Worm (Caenorhabditis elegans) whole organism, late embryonic: ENCODE results near the gene col-120.

Source experiments
- K02D7.2 ChIP-seq: sonication (generic microtip); optimal IDR thresholded peaks from 2 replicates; lab custom pipeline; 2017; ENCODE audit warnings: mild to moderate bottlenecking, missing genetic modification characterization, missing compliant biosample characterization
- K09A11.1 ChIP-seq: sonication (generic microtip); optimal IDR thresholded peaks from 2 replicates; lab custom pipeline; 2017; ENCODE audit warnings: antibody characterized with exemption, mild to moderate bottlenecking, missing genetic modification characterization, missing compliant biosample characterization; ENCODE audit not compliant: insufficient read depth
- Y22D7AL.16 ChIP-seq: sonication (generic microtip); optimal IDR thresholded peaks from 2 replicates; lab custom pipeline; 2016; ENCODE audit warnings: missing genetic modification characterization, missing compliant biosample characterization
- ahr-1 ChIP-seq: sonication (generic microtip); optimal IDR thresholded peaks from 2 replicates; lab custom pipeline; 2016; ENCODE audit warnings: missing genetic modification characterization, missing compliant biosample characterization
- ama-1 ChIP-seq: fragments of 150-350 bp; optimal IDR thresholded peaks from 2 replicates; lab custom pipeline; 2014
- ceh-14 ChIP-seq: sonication (generic microtip); optimal IDR thresholded peaks from 2 replicates; lab custom pipeline; 2016; ENCODE audit warnings: missing genotype, missing genetic modification characterization, missing compliant biosample characterization
- ceh-2 ChIP-seq: sonication (generic microtip); optimal IDR thresholded peaks from 2 replicates; lab custom pipeline; 2016; ENCODE audit warnings: missing genotype, missing genetic modification characterization, missing compliant biosample characterization
- ceh-22 ChIP-seq: sonication (generic microtip); optimal IDR thresholded peaks from 2 replicates; lab custom pipeline; 2017; ENCODE audit warnings: missing biosample characterization, missing genetic modification characterization
- ceh-31 ChIP-seq: sonication (generic microtip); optimal IDR thresholded peaks from 2 replicates; lab custom pipeline; 2016; ENCODE audit warnings: missing genetic modification characterization, missing compliant biosample characterization
- ceh-34 ChIP-seq: sonication (generic microtip); optimal IDR thresholded peaks from 2 replicates; lab custom pipeline; 2016; ENCODE audit warnings: mild to moderate bottlenecking, missing genetic modification characterization, missing compliant biosample characterization
- ceh-45 ChIP-seq: fragments of 200-800 bp; sonication (Bioruptor generic); IDR thresholded peaks from 2 replicates; pipeline ENCODE4 v1.3.6; 2022; ENCODE audit warnings: missing genetic modification reagents, missing genetic modification characterization, missing compliant biosample characterization
- ceh-48 ChIP-seq: sonication (generic microtip); optimal IDR thresholded peaks from 2 replicates; lab custom pipeline; 2016; ENCODE audit warnings: missing genetic modification characterization, inconsistent platforms, missing compliant biosample characterization
- ceh-6 ChIP-seq: fragments of 200-800 bp; sonication (Bioruptor generic); optimal IDR thresholded peaks from 2 replicates; lab custom pipeline; 2018; ENCODE audit warnings: mild to moderate bottlenecking, missing genetic modification characterization, missing compliant biosample characterization
- ceh-9 ChIP-seq: sonication (generic microtip); optimal IDR thresholded peaks from 2 replicates; lab custom pipeline; 2016; ENCODE audit warnings: mild to moderate bottlenecking, missing genetic modification characterization, inconsistent platforms, missing compliant biosample characterization
- elt-2 ChIP-seq: sonication (generic microtip); optimal IDR thresholded peaks from 2 replicates; lab custom pipeline; 2016; ENCODE audit warnings: missing genetic modification reagents, missing genetic modification characterization, missing compliant biosample characterization
- elt-4 ChIP-seq: sonication (generic microtip); optimal IDR thresholded peaks from 2 replicates; lab custom pipeline; 2016; ENCODE audit warnings: missing genetic modification characterization, missing compliant biosample characterization
- hlh-13 ChIP-seq: fragments of 200-800 bp; sonication (Bioruptor generic); optimal IDR thresholded peaks from 2 replicates; lab custom pipeline; 2018; ENCODE audit warnings: mild to moderate bottlenecking, missing genetic modification characterization, missing compliant biosample characterization
- hlh-30 ChIP-seq: sonication (generic microtip); optimal IDR thresholded peaks from 2 replicates; lab custom pipeline; 2017; ENCODE audit warnings: antibody characterized with exemption, missing genetic modification characterization, missing compliant biosample characterization; ENCODE audit not compliant: insufficient read depth
- hlh-6 ChIP-seq: sonication (generic microtip); optimal IDR thresholded peaks from 2 replicates; lab custom pipeline; 2016; ENCODE audit warnings: missing genotype, missing genetic modification characterization, missing compliant biosample characterization
- lim-6 ChIP-seq: sonication (generic microtip); optimal IDR thresholded peaks from 2 replicates; lab custom pipeline; 2016; ENCODE audit warnings: missing genetic modification characterization, missing compliant biosample characterization
- lin-11 ChIP-seq: fragments of 200-800 bp; sonication (Bioruptor generic); optimal IDR thresholded peaks from 2 replicates; lab custom pipeline; 2018; ENCODE audit warnings: mild to moderate bottlenecking, missing genetic modification characterization, missing compliant biosample characterization
- madf-2 ChIP-seq: sonication (generic microtip); optimal IDR thresholded peaks from 2 replicates; lab custom pipeline; 2017; ENCODE audit warnings: missing genetic modification characterization, missing compliant biosample characterization
- mec-3 ChIP-seq: sonication (generic microtip); optimal IDR thresholded peaks from 2 replicates; lab custom pipeline; 2016; ENCODE audit warnings: borderline replicate concordance, missing genetic modification characterization, missing compliant biosample characterization
- nfya-1 ChIP-seq: sonication (generic microtip); optimal IDR thresholded peaks from 2 replicates; lab custom pipeline; 2017; ENCODE audit warnings: missing genetic modification characterization, mild to moderate bottlenecking, missing compliant biosample characterization, antibody characterized with exemption, moderate library complexity
- npax-4 ChIP-seq: sonication (generic microtip); optimal IDR thresholded peaks from 2 replicates; lab custom pipeline; 2016; ENCODE audit warnings: missing genetic modification characterization, missing compliant biosample characterization
- odd-2 ChIP-seq: sonication (generic microtip); optimal IDR thresholded peaks from 2 replicates; lab custom pipeline; 2017; ENCODE audit warnings: antibody characterized with exemption, mild to moderate bottlenecking, missing genetic modification characterization, missing compliant biosample characterization
- pag-3 ChIP-seq: sonication (generic microtip); optimal IDR thresholded peaks from 2 replicates; lab custom pipeline; 2016; ENCODE audit warnings: missing compliant biosample characterization, missing genetic modification characterization, borderline replicate concordance
- pat-9 ChIP-seq: fragments of 200-800 bp; sonication (Bioruptor generic); optimal IDR thresholded peaks from 2 replicates; lab custom pipeline; 2018; ENCODE audit warnings: mild to moderate bottlenecking, missing genetic modification characterization, moderate library complexity, missing compliant biosample characterization
- pha-2 ChIP-seq: sonication (generic microtip); optimal IDR thresholded peaks from 2 replicates; lab custom pipeline; 2017; ENCODE audit warnings: mild to moderate bottlenecking, missing genetic modification characterization, missing compliant biosample characterization
- pha-4 ChIP-seq: fragments of 150-350 bp; optimal IDR thresholded peaks from 2 replicates; lab custom pipeline; 2018; ENCODE audit warnings: missing biosample characterization, missing genetic modification reagents, missing genetic modification characterization
- pqm-1 ChIP-seq: sonication (generic microtip); optimal IDR thresholded peaks from 2 replicates; lab custom pipeline; 2016; ENCODE audit warnings: missing genetic modification characterization, missing compliant biosample characterization
- pros-1 ChIP-seq: fragments of 150-350 bp; optimal IDR thresholded peaks from 2 replicates; lab custom pipeline; 2014; ENCODE audit warnings: missing biosample characterization, missing genetic modification reagents, missing genetic modification characterization
- sdc-2 ChIP-seq: sonication (generic microtip); optimal IDR thresholded peaks from 2 replicates; lab custom pipeline; 2016; ENCODE audit warnings: missing genotype, missing genetic modification characterization, missing compliant biosample characterization
- tbx-2 ChIP-seq: sonication (generic microtip); optimal IDR thresholded peaks from 2 replicates; lab custom pipeline; 2016; ENCODE audit warnings: missing genetic modification characterization, missing compliant biosample characterization
- ttx-3 ChIP-seq: sonication (generic microtip); optimal IDR thresholded peaks from 2 replicates; lab custom pipeline; 2016; ENCODE audit warnings: missing genetic modification reagents, missing genetic modification characterization, missing compliant biosample characterization
- unc-3 ChIP-seq, 2 experiments: fragments of 200-800 bp in 1 of 2; sonication (Bioruptor generic) in 1 of 2; sonication (generic microtip) in 1 of 2; conservative IDR thresholded peaks in 1 of 2; optimal IDR thresholded peaks in 1 of 2; 2 replicates each; pipeline versions ENCODE4 v1.3.6 to Lab custom; 2016 to 2022; ENCODE audit warnings: missing compliant biosample characterization in 2 of 2, missing genetic modification characterization in 2 of 2, missing genetic modification reagents in 1 of 2
- unc-42 ChIP-seq: sonication (generic microtip); optimal IDR thresholded peaks from 2 replicates; lab custom pipeline; 2016; ENCODE audit warnings: missing genotype, missing genetic modification characterization, missing compliant biosample characterization
- unc-86 ChIP-seq: sonication (generic microtip); optimal IDR thresholded peaks from 2 replicates; lab custom pipeline; 2016; ENCODE audit warnings: missing genetic modification characterization, missing compliant biosample characterization
- ztf-16 ChIP-seq: sonication (generic microtip); optimal IDR thresholded peaks from 2 replicates; lab custom pipeline; 2017; ENCODE audit warnings: missing genetic modification characterization, missing compliant biosample characterization

Gene col-120

ce11 chrIV:9224825-9225224 is 36.8 kb downstream of the col-120 start, which contains the start of gene C46C2.3:
TSS of gene C46C2.3 (plus strand) at chrIV:9225125.
- TF ChIP-seq ceh-9 (tag; lab: Kevin White, UChicago) (no peak), hlh-13 (GFP tag; lab: Kevin White, UChicago) (no peak), ztf-16 (tag; lab: Kevin White, UChicago) (no peak), unc-3 (GFP tag; conservative IDR thresholded peaks at IDR 0.05; lab: Robert Waterston, UW) (no peak), unc-3 (tag; optimal IDR thresholded peaks at IDR 0.05; lab: Kevin White, UChicago) (no peak), ceh-2 (tag; lab: Kevin White, UChicago) (no peak), ceh-22 (tag; lab: Kevin White, UChicago) (no peak), npax-4 (tag; lab: Kevin White, UChicago) (no peak)

DNA sequence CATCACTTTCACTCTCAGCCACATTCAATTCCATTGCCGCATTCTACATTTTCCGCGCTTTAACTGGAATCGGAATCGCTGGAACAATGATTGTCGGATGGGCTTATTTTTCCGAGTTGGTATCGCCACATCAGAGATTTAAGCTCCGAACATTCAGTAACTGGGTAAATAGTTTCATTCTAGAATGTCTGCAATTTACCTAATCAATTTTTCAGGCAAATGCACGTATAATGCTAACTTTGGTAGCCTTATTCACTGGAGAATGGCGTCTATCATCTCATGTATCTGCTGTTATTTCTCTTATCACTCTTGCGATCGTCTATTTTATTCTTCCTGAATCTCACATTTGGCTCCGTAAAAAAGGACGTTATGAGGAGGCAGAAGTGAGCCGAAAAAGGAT is 43.2 kb downstream of the col-120 start:
- TF ChIP-seq odd-2 (tag; lab: Kevin White, UChicago) (no peak), ceh-9 (tag; lab: Kevin White, UChicago) (no peak), madf-2 (tag; lab: Kevin White, UChicago) (no peak), ahr-1 (no peak)

- no peak for TF ChIP-seq lim-6
- no peak for TF ChIP-seq pqm-1 (tag; lab: Kevin White, UChicago)
- no peak for TF ChIP-seq pros-1 (tag; lab: Kevin White, UChicago)
- no peak for TF ChIP-seq madf-2 (tag; lab: Kevin White, UChicago)
- no peak for TF ChIP-seq ama-1 (lab: Kevin White, UChicago)
- no peak for TF ChIP-seq lin-11 (tag; lab: Kevin White, UChicago)
- TF ChIP-seq ztf-16 (tag; lab: Kevin White, UChicago): no peak
- no peak for TF ChIP-seq ceh-48
- no peak for TF ChIP-seq hlh-13 (GFP tag; lab: Kevin White, UChicago)
- no peak for TF ChIP-seq K02D7.2
- TF ChIP-seq, all 69 proteins: peak for 0
Measured at ce11 chrIV:9217426-9217825, 44.2 kb downstream of the col-120 start, which contains the start of gene C46C2.2. TSS of gene C46C2.2 (plus strand) at chrIV:9217726.

DNA sequence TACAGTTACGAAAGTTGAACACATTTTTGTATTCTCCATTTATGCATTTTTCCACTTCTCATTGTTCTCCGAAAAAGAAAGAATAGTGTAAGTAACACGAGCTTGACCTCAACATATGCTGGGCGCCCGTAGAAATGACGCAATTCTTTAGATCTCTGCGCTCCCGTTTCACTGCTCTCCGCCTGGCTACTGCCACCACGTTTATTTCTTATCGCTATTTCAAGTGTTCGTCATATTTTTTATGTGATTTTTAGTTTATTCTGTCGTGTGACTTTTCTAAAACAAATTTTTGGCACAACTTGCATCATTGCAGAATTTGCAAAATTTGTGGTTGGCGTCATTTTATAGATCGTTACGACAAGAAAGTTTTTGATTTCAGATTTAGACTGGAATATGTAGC is 44.6 kb downstream of the col-120 start:
- no peak for TF ChIP-seq lin-11 (tag; lab: Kevin White, UChicago)
- no peak for TF ChIP-seq pha-2 (tag; lab: Kevin White, UChicago)
- TF ChIP-seq ceh-45: no peak
- no peak for TF ChIP-seq ceh-48
- TF ChIP-seq pag-3 (tag; lab: Kevin White, UChicago): no peak
- TF ChIP-seq, all 69 proteins: peak for 0

DNA sequence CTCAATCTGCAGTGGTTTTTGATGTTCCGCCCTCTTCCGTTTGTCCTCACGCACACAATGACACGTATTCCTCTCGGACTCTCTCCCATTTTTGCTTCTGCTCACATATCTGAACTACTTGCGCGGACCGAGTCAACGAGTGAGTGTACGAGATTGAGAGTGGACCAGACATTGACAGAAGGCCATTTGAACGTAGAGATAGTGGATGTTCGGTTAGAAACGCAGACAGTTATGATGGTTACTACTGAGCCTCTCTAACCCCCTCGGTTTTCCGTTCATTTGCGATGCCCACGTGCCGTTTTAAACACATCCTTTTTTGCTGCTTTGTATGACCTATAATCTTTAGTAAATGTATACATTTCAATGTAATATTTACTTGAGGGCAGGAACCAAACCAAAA is 45.1 kb downstream of the col-120 start:
- TF ChIP-seq nfya-1 (tag; lab: Kevin White, UChicago) (peak; percentile 37), unc-42 (tag; lab: Kevin White, UChicago) (peak; percentile 46), tbx-2 (tag; lab: Kevin White, UChicago) (peak; percentile 44), ceh-14 (tag; lab: Kevin White, UChicago) (no peak), hlh-30 (peak; percentile 70), ceh-31 (tag; lab: Kevin White, UChicago) (peak; percentile 68)

DNA sequence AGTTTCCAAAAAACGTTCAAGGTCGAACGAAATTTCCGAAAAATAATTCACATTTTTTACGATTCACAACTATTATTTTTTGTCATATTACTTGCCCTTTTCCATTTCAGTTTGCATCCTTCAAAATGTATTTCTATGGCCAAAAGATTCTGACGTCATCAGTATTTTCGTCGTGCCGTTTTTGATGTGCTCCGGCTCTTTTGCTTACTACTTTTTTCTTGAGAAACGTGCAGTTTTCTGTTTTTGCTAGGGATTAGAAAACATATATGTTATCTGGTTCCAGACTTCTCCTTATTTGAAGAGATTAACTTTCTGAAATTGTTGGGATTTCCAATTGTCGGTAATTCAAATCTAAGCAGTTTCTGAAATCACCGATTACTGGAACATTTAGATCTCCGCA is 45.8 kb downstream of the col-120 start:
- no peak for TF ChIP-seq pag-3 (tag; lab: Kevin White, UChicago)
- TF ChIP-seq hlh-6 (tag; lab: Kevin White, UChicago): no peak
- TF ChIP-seq ama-1 (lab: Kevin White, UChicago): no peak
- no peak for TF ChIP-seq hlh-30
- TF ChIP-seq pha-4 (tag; lab: Kevin White, UChicago): no peak

ce11 chrIV:9214823-9215222 is 46.8 kb downstream of the col-120 start:
- no peak for TF ChIP-seq ceh-14 (tag; lab: Kevin White, UChicago)
- TF ChIP-seq ceh-31 (tag; lab: Kevin White, UChicago): no peak
- no peak for TF ChIP-seq unc-86
- TF ChIP-seq hlh-13 (GFP tag; lab: Kevin White, UChicago): no peak
- no peak for TF ChIP-seq Y22D7AL.16 (tag; lab: Kevin White, UChicago)
- no peak for TF ChIP-seq ttx-3
- no peak for TF ChIP-seq madf-2 (tag; lab: Kevin White, UChicago)
- TF ChIP-seq elt-4: no peak
- TF ChIP-seq sdc-2 (tag; lab: Kevin White, UChicago): no peak
- no peak for TF ChIP-seq K09A11.1 (tag; lab: Kevin White, UChicago)
- no peak for TF ChIP-seq pat-9 (tag; lab: Kevin White, UChicago)
- no peak for TF ChIP-seq mec-3 (tag; lab: Kevin White, UChicago)
- no peak for TF ChIP-seq ceh-34 (tag; lab: Kevin White, UChicago)
- TF ChIP-seq pag-3 (tag; lab: Kevin White, UChicago): no peak
- no peak for TF ChIP-seq elt-2
- no peak for TF ChIP-seq ceh-6 (GFP tag; lab: Kevin White, UChicago)
